Worm (Caenorhabditis elegans) whole organism, early embryonic: ENCODE results near the gene T04B2.8.

Experiments used
- aly-1 ChIP-seq: sonication (generic microtip); optimal IDR thresholded peaks from 2 replicates; lab custom pipeline; 2016; ENCODE audit warnings: missing genetic modification characterization, missing compliant biosample characterization
- ama-1 ChIP-seq: fragments of 150-350 bp; optimal IDR thresholded peaks from 2 replicates; lab custom pipeline; 2014
- ceh-36 ChIP-seq: sonication (generic microtip); optimal IDR thresholded peaks from 2 replicates; lab custom pipeline; 2016; ENCODE audit warnings: missing genetic modification characterization, inconsistent platforms, missing compliant biosample characterization
- flt-1 ChIP-seq: fragments of 200-800 bp; sonication (Bioruptor generic); IDR thresholded peaks from 2 replicates; pipeline ENCODE4 v1.3.6; 2022; ENCODE audit warnings: missing genetic modification characterization, missing compliant biosample characterization
- hmbx-1 ChIP-seq: sonication (generic microtip); optimal IDR thresholded peaks from 2 replicates; lab custom pipeline; 2016; ENCODE audit warnings: mild to moderate bottlenecking, missing genetic modification characterization, missing compliant biosample characterization
- scrt-1 ChIP-seq: fragments of 200-800 bp; sonication (Bioruptor generic); IDR thresholded peaks from 2 replicates; pipeline ENCODE4 v1.3.6; 2022; ENCODE audit warnings: missing genetic modification characterization, missing compliant biosample characterization
- sea-1 ChIP-seq: fragments of 200-800 bp; sonication (Bioruptor generic); conservative IDR thresholded peaks from 2 replicates; pipeline ENCODE4 v1.3.6; 2022; ENCODE audit warnings: missing genetic modification characterization, missing compliant biosample characterization
- tbx-11 ChIP-seq: fragments of 200-800 bp; sonication (Bioruptor generic); IDR thresholded peaks from 2 replicates; pipeline ENCODE4 v1.3.6; 2022; ENCODE audit warnings: missing genetic modification characterization, missing compliant biosample characterization
- tra-4 ChIP-seq: sonication (generic microtip); optimal IDR thresholded peaks from 2 replicates; lab custom pipeline; 2017; ENCODE audit warnings: missing genetic modification characterization, missing compliant biosample characterization

DNA sequence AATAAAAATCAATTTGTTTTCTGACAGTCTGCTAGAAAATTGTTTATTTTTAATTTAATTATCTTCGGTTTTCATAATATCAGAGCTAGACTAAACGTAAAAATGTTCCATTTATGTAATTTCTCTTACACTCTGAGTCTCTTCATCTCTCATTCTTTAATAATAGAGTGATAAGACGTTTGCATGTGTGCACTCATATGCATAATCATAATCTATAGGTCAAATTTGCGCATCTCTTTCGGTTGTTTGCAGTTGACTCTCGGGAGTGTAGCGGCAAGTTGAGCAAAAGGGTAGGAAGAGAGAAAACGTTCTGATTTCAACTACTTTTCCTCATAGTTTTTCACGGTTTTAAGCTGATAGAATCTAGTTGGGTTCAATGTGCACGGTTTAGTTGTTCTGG, 15.5 kb upstream of the T04B2.8 start:
- TF ChIP-seq tra-4 (tag; lab: Kevin White, UChicago) (no peak), aly-1 (tag; lab: Kevin White, UChicago) (no peak), tbx-11 (GFP tag; lab: Robert Waterston, UW) (no peak), flt-1 (GFP tag; lab: Robert Waterston, UW) (no peak), ama-1 (no peak), scrt-1 (GFP tag; lab: Robert Waterston, UW) (no peak), hmbx-1 (no peak), ceh-36 (tag; lab: Kevin White, UChicago) (no peak), sea-1 (GFP tag; lab: Robert Waterston, UW) (no peak)
